Fruit fly (Drosophila melanogaster) whole organism, embryonic: ENCODE data around the gene dia.

Experiments
- Awh ChIP-seq: fragments of 200-800 bp; sonication (Bioruptor generic); IDR thresholded peaks from 2 replicates; pipeline ENCODE4, ENCODE4 v1.3.6; 2022; ENCODE audit warnings: missing biosample characterization, missing genetic modification characterization
- BtbVII ChIP-seq: fragments of 200-800 bp; sonication (Bioruptor generic); optimal IDR thresholded peaks from 3 replicates; lab custom pipeline; 2017; ENCODE audit warnings: missing biosample characterization, mild to moderate bottlenecking, missing genetic modification characterization
- CG12104 ChIP-seq: fragments of 200-800 bp; sonication (Bioruptor generic); optimal IDR thresholded peaks from 3 replicates; lab custom pipeline; 2016; ENCODE audit warnings: missing biosample characterization, missing genetic modification characterization
- CG12659 ChIP-seq: fragments of 200-800 bp; sonication (Bioruptor generic); optimal IDR thresholded peaks from 3 replicates; lab custom pipeline; 2017; ENCODE audit warnings: mild to moderate bottlenecking, missing biosample characterization, missing genetic modification reagents, missing genetic modification characterization
- CG12744 ChIP-seq: fragments of 200-800 bp; sonication (Bioruptor generic); optimal IDR thresholded peaks from 2 replicates; lab custom pipeline; 2016; ENCODE audit warnings: missing biosample characterization, missing genetic modification characterization
- CG12942 ChIP-seq: fragments of 200-800 bp; sonication (Bioruptor generic); optimal IDR thresholded peaks from 3 replicates; lab custom pipeline; 2016; ENCODE audit warnings: missing biosample characterization, missing genetic modification characterization
- CG13894 ChIP-seq: fragments of 200-800 bp; sonication (Bioruptor generic); optimal IDR thresholded peaks from 3 replicates; lab custom pipeline; 2018; ENCODE audit warnings: missing biosample characterization, mild to moderate bottlenecking, missing genetic modification characterization, moderate library complexity
- CG15514 ChIP-seq: fragments of 200-800 bp; sonication (Bioruptor generic); optimal IDR thresholded peaks from 3 replicates; lab custom pipeline; 2017; ENCODE audit warnings: missing biosample characterization, missing genetic modification characterization, mild to moderate bottlenecking, moderate library complexity, missing genetic modification reagents
- CG17829 ChIP-seq: fragments of 200-800 bp; optimal IDR thresholded peaks from 2 replicates; lab custom pipeline; 2019; ENCODE audit warnings: missing biosample characterization, mild to moderate bottlenecking, missing genetic modification characterization, moderate library complexity
- CG2678 ChIP-seq: fragments of 200-800 bp; sonication (Bioruptor generic); optimal IDR thresholded peaks from 3 replicates; lab custom pipeline; 2019; ENCODE audit warnings: missing biosample characterization, mild to moderate bottlenecking, missing genetic modification characterization, moderate library complexity
- CG2875 ChIP-seq: fragments of 200-800 bp; sonication (Bioruptor generic); optimal IDR thresholded peaks from 2 replicates; lab custom pipeline; 2017; ENCODE audit warnings: missing biosample characterization, mild to moderate bottlenecking, missing genetic modification characterization, missing genetic modification reagents
- CG30020 ChIP-seq: fragments of 200-800 bp; optimal IDR thresholded peaks from 2 replicates; lab custom pipeline; 2019; ENCODE audit warnings: missing biosample characterization, mild to moderate bottlenecking, missing genetic modification characterization, moderate library complexity
- CG31224 ChIP-seq: fragments of 200-800 bp; sonication (Bioruptor generic); IDR thresholded peaks from 2 replicates; pipeline ENCODE4 v1.3.6; 2022; ENCODE audit warnings: missing biosample characterization, missing genetic modification characterization
- CG42726 ChIP-seq: fragments of 200-800 bp; sonication (Bioruptor generic); IDR thresholded peaks from 2 replicates; pipeline ENCODE4 v1.3.6; 2022; ENCODE audit warnings: missing biosample characterization, missing genetic modification characterization; ENCODE audit not compliant: partially characterized antibody
- CG7357 ChIP-seq: fragments of 200-800 bp; sonication (Bioruptor generic); IDR thresholded peaks from 3 replicates; pipeline ENCODE4 v1.3.6; 2022; ENCODE audit warnings: missing biosample characterization, missing genetic modification characterization
- CG7372 ChIP-seq: fragments of 200-800 bp; sonication (Bioruptor generic); IDR thresholded peaks from 2 replicates; pipeline ENCODE4 v1.3.6; 2022; ENCODE audit warnings: missing biosample characterization, missing genetic modification characterization
- CG8290 ChIP-seq, 3 experiments: fragments of 200-800 bp; sonication (Bioruptor generic); optimal IDR thresholded peaks; 2 replicates each; lab custom pipeline; 2016 to 2019; ENCODE audit warnings: missing biosample characterization in 3 of 3, missing genetic modification characterization in 3 of 3, mild to moderate bottlenecking in 2 of 3, moderate library complexity in 1 of 3
- CG8359 ChIP-seq: fragments of 200-800 bp; sonication (Bioruptor generic); optimal IDR thresholded peaks from 2 replicates; lab custom pipeline; 2017; ENCODE audit warnings: missing biosample characterization, mild to moderate bottlenecking, missing genetic modification characterization, borderline replicate concordance
- CG8765 ChIP-seq: fragments of 200-800 bp; sonication (Bioruptor generic); IDR thresholded peaks from 2 replicates; pipeline ENCODE4 v1.3.6; 2022; ENCODE audit warnings: missing biosample characterization, missing genetic modification characterization
- CG9876 ChIP-seq: fragments of 200-800 bp; sonication (Bioruptor generic); optimal IDR thresholded peaks from 2 replicates; lab custom pipeline; 2016; ENCODE audit warnings: missing biosample characterization, missing genetic modification characterization
- Dad ChIP-seq: fragments of 200-800 bp; sonication (Bioruptor generic); optimal IDR thresholded peaks from 3 replicates; lab custom pipeline; 2016; ENCODE audit warnings: missing biosample characterization, missing genetic modification characterization
- Drgx ChIP-seq: fragments of 200-800 bp; sonication (Bioruptor generic); IDR thresholded peaks from 2 replicates; pipeline ENCODE4 v1.3.6; 2022; ENCODE audit warnings: missing biosample characterization, missing genetic modification characterization
- E2f1 ChIP-seq: fragments of 200-800 bp; sonication (Bioruptor generic); IDR thresholded peaks from 2 replicates; pipeline ENCODE4 v1.3.6; 2022; ENCODE audit warnings: missing biosample characterization, missing genetic modification characterization
- H15 ChIP-seq: fragments of 200-800 bp; sonication (Bioruptor generic); IDR thresholded peaks from 3 replicates; pipeline ENCODE4 v1.3.6; 2022; ENCODE audit warnings: missing biosample characterization, missing genetic modification characterization
- HLH4C ChIP-seq: fragments of 200-800 bp; sonication (Bioruptor generic); IDR thresholded peaks from 3 replicates; pipeline ENCODE4 v1.3.6; 2022; ENCODE audit warnings: missing biosample characterization, missing genetic modification characterization; ENCODE audit not compliant: partially characterized antibody
- HLHmδ ChIP-seq: fragments of 200-800 bp; sonication (Bioruptor generic); optimal IDR thresholded peaks from 2 replicates; lab custom pipeline; 2018; ENCODE audit warnings: missing biosample characterization, mild to moderate bottlenecking, missing genetic modification characterization, moderate library complexity
- Lpt ChIP-seq: fragments of >200 bp; optimal IDR thresholded peaks from 2 replicates; lab custom pipeline; 2018; ENCODE audit warnings: missing biosample characterization, missing genetic modification characterization
- Max ChIP-seq: fragments of 200-800 bp; sonication (Bioruptor generic); optimal IDR thresholded peaks from 2 replicates; lab custom pipeline; 2016; ENCODE audit warnings: missing biosample characterization, mild to moderate bottlenecking, missing genetic modification characterization
- Myb ChIP-seq: fragments of 200-800 bp; sonication (Bioruptor generic); optimal IDR thresholded peaks from 2 replicates; lab custom pipeline; 2016; ENCODE audit warnings: missing biosample characterization, missing genetic modification characterization
- Oaz ChIP-seq: fragments of 200-800 bp; sonication (Bioruptor generic); IDR thresholded peaks from 2 replicates; pipeline ENCODE4 v1.3.6; 2022; ENCODE audit warnings: missing biosample characterization, missing genetic modification characterization
- Poxn ChIP-seq: fragments of 200-800 bp; sonication (Bioruptor generic); IDR thresholded peaks from 2 replicates; pipeline ENCODE4 v1.3.6; 2022; ENCODE audit warnings: missing biosample characterization, missing genetic modification characterization
- Rx ChIP-seq: fragments of 200-800 bp; sonication (Bioruptor generic); IDR thresholded peaks from 2 replicates; pipeline ENCODE4 v1.3.6; 2022; ENCODE audit warnings: missing biosample characterization, missing genetic modification characterization
- Scr ChIP-seq: fragments of 200-800 bp; sonication (Bioruptor generic); IDR thresholded peaks from 2 replicates; pipeline ENCODE4 v1.3.6; 2022; ENCODE audit warnings: missing biosample characterization, missing genetic modification characterization; ENCODE audit not compliant: partially characterized antibody
- Sry-δ ChIP-seq: fragments of 200-800 bp; sonication (Bioruptor generic); optimal IDR thresholded peaks from 2 replicates; lab custom pipeline; 2016; ENCODE audit warnings: missing biosample characterization, missing genetic modification characterization
- bigmax ChIP-seq: fragments of 200-800 bp; sonication (Bioruptor generic); optimal IDR thresholded peaks from 2 replicates; lab custom pipeline; 2018; ENCODE audit warnings: missing biosample characterization, mild to moderate bottlenecking, missing genetic modification characterization
- bowl ChIP-seq: fragments of 200-800 bp; sonication (Bioruptor generic); IDR thresholded peaks from 2 replicates; pipeline ENCODE4 v1.3.6; 2022; ENCODE audit warnings: missing biosample characterization, missing genetic modification characterization
- crp ChIP-seq, 2 experiments: fragments of 200-800 bp; sonication (Bioruptor generic); optimal IDR thresholded peaks; 2 replicates in 1 of 2; 3 replicates in 1 of 2; lab custom pipeline; 2017; ENCODE audit warnings: missing biosample characterization in 2 of 2, missing genetic modification characterization in 2 of 2, mild to moderate bottlenecking in 1 of 2, moderate library complexity in 1 of 2
- dpn ChIP-seq, 2 experiments: fragments of 200-800 bp; sonication (Bioruptor generic); optimal IDR thresholded peaks; 3 replicates each; lab custom pipeline; 2016; ENCODE audit warnings: missing biosample characterization in 2 of 2, missing genetic modification characterization in 2 of 2
- dysf ChIP-seq: fragments of 200-800 bp; sonication (Bioruptor generic); IDR thresholded peaks from 3 replicates; pipeline ENCODE4 v1.3.6; 2022; ENCODE audit warnings: missing biosample characterization, missing genetic modification characterization
- ems ChIP-seq: fragments of 200-800 bp; sonication (Bioruptor generic); optimal IDR thresholded peaks from 3 replicates; lab custom pipeline; 2016; ENCODE audit warnings: missing biosample characterization, missing genetic modification characterization
- h ChIP-seq: fragments of >200 bp; optimal IDR thresholded peaks from 2 replicates; lab custom pipeline; 2017
- hb ChIP-seq: fragments of 200-800 bp; sonication (Bioruptor generic); IDR thresholded peaks from 3 replicates; pipeline ENCODE4 v1.3.6; 2022; ENCODE audit warnings: missing biosample characterization, missing genetic modification characterization; ENCODE audit not compliant: partially characterized antibody
- jing ChIP-seq: fragments of 200-800 bp; sonication (Bioruptor generic); optimal IDR thresholded peaks from 2 replicates; lab custom pipeline; 2018; ENCODE audit warnings: missing biosample characterization, mild to moderate bottlenecking, missing genetic modification characterization
- lilli ChIP-seq: fragments of 200-800 bp; sonication (Bioruptor generic); optimal IDR thresholded peaks from 3 replicates; lab custom pipeline; 2016; ENCODE audit warnings: missing biosample characterization, missing genetic modification characterization
- nau ChIP-seq: fragments of 200-800 bp; sonication (Bioruptor generic); optimal IDR thresholded peaks from 3 replicates; lab custom pipeline; 2017; ENCODE audit warnings: missing biosample characterization, mild to moderate bottlenecking, missing genetic modification characterization, missing genetic modification reagents
- org-1 ChIP-seq: fragments of 200-800 bp; sonication (Bioruptor generic); optimal IDR thresholded peaks from 2 replicates; lab custom pipeline; 2017; ENCODE audit warnings: missing biosample characterization, missing genetic modification characterization
- sug ChIP-seq: fragments of 200-800 bp; optimal IDR thresholded peaks from 2 replicates; lab custom pipeline; 2019; ENCODE audit warnings: missing biosample characterization, mild to moderate bottlenecking, missing genetic modification characterization, moderate library complexity
- vvl ChIP-seq: fragments of 200-800 bp; sonication (Bioruptor generic); IDR thresholded peaks from 2 replicates; pipeline ENCODE4 v1.3.6; 2022; ENCODE audit warnings: missing biosample characterization, missing genetic modification characterization

The dia gene

dm6 chr2L:20796758-20797514, 39.0 kb downstream of the dia start, which contains the start of gene vari (continued):
- TF ChIP-seq BtbVII (GFP tag; lab: Kevin White, UChicago): peak; percentile 1
- TF ChIP-seq CG8359 (GFP tag; lab: Kevin White, UChicago): no peak
- peak; percentile 3 for TF ChIP-seq CG12104 (GFP tag; lab: Kevin White, UChicago)
- TF ChIP-seq E2f1: no peak
- no peak for TF ChIP-seq CG12659 (GFP tag; lab: Kevin White, UChicago)
- peak; percentile 33; the same call in 1 of the 2 replicates for TF ChIP-seq vvl (GFP tag; lab: Robert Waterston, UW)
- peak; percentile 40 for TF ChIP-seq Myb (GFP tag; lab: Kevin White, UChicago)
- peak; percentile 61 for TF ChIP-seq CG13894

- TF ChIP-seq bigmax (GFP tag; lab: Kevin White, UChicago) (peak; percentile 46), Lpt (GFP tag; lab: Kevin White, UChicago) (no peak), dysf (GFP tag; lab: Robert Waterston, UW) (no peak; the same call in 1 of the 3 replicates), CG7372 (GFP tag; lab: Robert Waterston, UW) (no peak), CG9876 (GFP tag; lab: Kevin White, UChicago) (no peak), CG8765 (no peak), jing (GFP tag; lab: Kevin White, UChicago) (no peak), CG12744 (GFP tag; lab: Kevin White, UChicago) (peak; percentile 5), nau (no peak), lilli (GFP tag; lab: Kevin White, UChicago) (peak; percentile 61), CG2678 (tag; lab: Kevin White, UChicago) (peak; percentile 53), h (lab: Kevin White, UChicago) (no peak), Sry-δ (GFP tag; lab: Kevin White, UChicago) (peak; percentile 30), Scr (peak; percentile 33; the same call in 1 of the 2 replicates), bowl (0 out of 2 replicates have a peak, but pooled peaks have one; percentile 15), HLHmδ (GFP tag; lab: Kevin White, UChicago) (peak; percentile 51), CG30020 (tag; lab: Kevin White, UChicago) (peak; percentile 0), CG42726 (peak; percentile 62; the same call in 1 of the 2 replicates), CG12942 (GFP tag; lab: Kevin White, UChicago) (no peak), ems (no peak), CG17829 (tag; lab: Kevin White, UChicago) (peak; percentile 70), HLH4C (GFP tag; lab: Robert Waterston, UW) (peak; percentile 44; the same call in 1 of the 3 replicates), org-1 (GFP tag; lab: Kevin White, UChicago) (no peak), Dad (GFP tag; lab: Kevin White, UChicago) (no peak), CG7357 (GFP tag; lab: Robert Waterston, UW) (no peak), Oaz (GFP tag; lab: Robert Waterston, UW) (no peak), H15 (GFP tag; lab: Robert Waterston, UW) (no peak), Poxn (GFP tag; lab: Robert Waterston, UW) (no peak), Drgx (GFP tag; lab: Robert Waterston, UW) (peak; percentile 43), dpn (GFP tag; optimal IDR thresholded peaks at IDR 0.05; lab: Kevin White, UChicago) (peak; percentile 27 to 47), hb (GFP tag; lab: Robert Waterston, UW) (no peak), E2f1 (no peak), sug (tag; lab: Kevin White, UChicago) (peak; percentile 36), Max (GFP tag; lab: Kevin White, UChicago) (peak; percentile 21), CG2875 (GFP tag; lab: Kevin White, UChicago) (peak; percentile 47), CG31224 (GFP tag; lab: Robert Waterston, UW) (no peak; the same call in 1 of the 2 replicates), Rx (GFP tag; lab: Robert Waterston, UW) (no peak), CG8290 (GFP tag; optimal IDR thresholded peaks at IDR 0.05; lab: Kevin White, UChicago) (no peak), CG8290 (tag; optimal IDR thresholded peaks at IDR 0.05; lab: Kevin White, UChicago) (peak in 1 of 2 experiments; percentile 85), CG15514 (GFP tag; lab: Kevin White, UChicago) (peak; percentile 65), crp (GFP tag; optimal IDR thresholded peaks at IDR 0.05; lab: Kevin White, UChicago) (no peak), Awh (0 out of 2 replicates have a peak, but pooled peaks have one; percentile 6)
These were observed 39.5 kb downstream of the dia start, which contains the start of gene CG9328 for dm6 chr2L:20797515-20797847. CG9328 (plus strand) TSS chr2L:20797715.
